Worm (Caenorhabditis elegans) whole organism, L4/young adult: ENCODE data around the gene F10G7.12.

Experiments
- W03F9.2 ChIP-seq: fragments of 150-350 bp; optimal IDR thresholded peaks from 2 replicates; lab custom pipeline; 2014; ENCODE audit warnings: missing biosample characterization, missing genetic modification characterization
- him-1 ChIP-seq: sonication (generic microtip); optimal IDR thresholded peaks from 2 replicates; lab custom pipeline; 2016; ENCODE audit warnings: missing genotype, missing genetic modification reagents, missing genetic modification characterization, missing compliant biosample characterization

DNA sequence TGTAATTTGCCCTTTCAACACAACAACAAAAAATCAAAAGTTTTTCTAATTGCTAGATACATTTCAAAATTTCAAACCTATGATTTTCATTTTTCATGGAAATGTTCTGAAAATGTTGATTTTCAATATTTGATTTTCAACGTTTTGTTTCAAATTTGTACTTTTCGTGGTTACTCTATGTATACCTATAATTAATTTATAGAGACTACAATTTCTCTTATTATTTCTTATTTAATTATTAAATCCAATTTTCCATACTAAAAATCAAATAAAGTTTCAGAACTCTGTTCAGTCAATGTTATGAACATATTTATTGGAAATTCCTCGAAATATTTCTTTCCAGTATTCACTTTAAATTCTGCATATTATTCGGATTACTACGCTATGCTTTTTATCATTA lies 2.6 kb upstream of the F10G7.12 start, which contains the start of gene sre-39:
- TF ChIP-seq him-1 (tag; lab: Kevin White, UChicago) (no peak), W03F9.2 (tag; lab: Kevin White, UChicago) (no peak)
